Worm (Caenorhabditis elegans) whole organism, mixed stage, embryonic: ENCODE results near the gene F32D8.12.

ENCODE experiments used
- bed-3 ChIP-seq: fragments of 200-800 bp; sonication (Bioruptor generic); optimal IDR thresholded peaks from 3 replicates; lab custom pipeline; 2018; ENCODE audit warnings: mild to moderate bottlenecking, missing genetic modification characterization, moderate library complexity, missing compliant biosample characterization
- lin-32 ChIP-seq: fragments of 200-800 bp; sonication (Bioruptor generic); optimal IDR thresholded peaks from 2 replicates; lab custom pipeline; 2018; ENCODE audit warnings: mild to moderate bottlenecking, missing genetic modification characterization, missing compliant biosample characterization
- nhr-28 ChIP-seq: fragments of 150-350 bp; optimal IDR thresholded peaks from 2 replicates; lab custom pipeline; 2014; ENCODE audit warnings: missing biosample characterization, missing genetic modification characterization
- sem-2 ChIP-seq: fragments of 200-800 bp; sonication (Bioruptor generic); optimal IDR thresholded peaks from 2 replicates; lab custom pipeline; 2018; ENCODE audit warnings: mild to moderate bottlenecking, missing genetic modification characterization, missing compliant biosample characterization
- snpc-4 ChIP-seq: fragments of 150-350 bp; optimal IDR thresholded peaks from 2 replicates; lab custom pipeline; 2014; ENCODE audit warnings: missing biosample characterization, missing genetic modification characterization

DNA sequence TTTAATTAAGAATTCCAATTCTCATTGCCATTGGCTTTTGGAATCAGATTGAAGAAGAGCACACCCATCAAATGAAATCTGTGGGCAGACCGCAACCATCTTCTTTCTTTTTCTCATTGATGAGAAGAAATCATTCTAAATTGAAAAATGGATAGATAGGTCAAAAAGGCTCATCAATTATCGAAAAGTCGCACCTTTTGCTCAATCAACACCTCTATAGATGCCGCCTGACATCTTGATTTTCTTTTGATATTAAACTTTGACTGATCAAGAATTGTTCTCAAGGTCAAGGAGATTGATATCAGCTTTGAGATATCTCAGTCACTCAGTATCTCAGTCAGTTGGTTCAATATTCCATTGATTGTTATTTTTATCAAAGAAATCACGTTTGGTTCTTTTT, 19.1 kb upstream of the F32D8.12 start:
- TF ChIP-seq snpc-4 = no peak
- no peak for TF ChIP-seq lin-32 (GFP tag; lab: Kevin White, UChicago)
- no peak for TF ChIP-seq bed-3
- TF ChIP-seq sem-2 (GFP tag; lab: Kevin White, UChicago) = no peak
- TF ChIP-seq nhr-28 (tag; lab: Kevin White, UChicago) = no peak
